Fruit fly (Drosophila melanogaster): ENCODE measurements around the gene CG31211.

DNA sequence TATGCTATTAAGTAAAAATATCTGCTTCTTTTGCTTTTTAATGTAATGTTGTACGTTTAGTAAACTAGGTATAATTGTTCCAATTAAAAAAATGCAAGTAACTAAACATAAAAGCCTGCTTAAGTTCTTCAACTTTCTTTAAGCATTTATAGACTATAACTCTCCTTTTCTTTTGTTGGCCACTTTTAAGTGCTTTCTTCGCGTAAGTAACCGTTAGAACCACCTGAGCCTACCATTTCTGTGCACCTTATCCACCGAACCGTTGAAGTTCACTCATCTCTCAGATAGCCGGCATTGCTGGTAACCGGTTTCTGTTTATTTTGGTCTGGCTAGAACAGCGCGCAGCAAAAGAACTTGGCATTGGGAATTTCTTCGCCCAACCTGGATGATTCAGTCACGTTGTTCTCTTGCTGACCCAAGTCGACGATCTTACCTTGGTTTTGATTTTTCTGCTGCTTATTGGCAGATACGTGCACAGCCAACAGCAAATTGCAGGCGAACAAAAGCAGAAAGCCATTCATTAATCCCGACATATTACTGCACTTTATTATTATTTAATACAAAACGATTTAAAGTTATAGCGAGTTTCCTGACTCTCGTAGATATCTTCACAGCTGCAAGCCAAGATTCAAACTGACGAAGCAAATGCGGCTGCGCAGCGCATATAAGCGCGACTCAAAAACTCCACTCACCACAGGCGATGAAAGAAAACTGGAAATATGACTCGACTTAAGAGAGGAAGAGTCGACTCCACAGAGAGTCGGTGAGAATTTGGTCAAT lies 27.3 kb downstream of the CG31211 start, which contains the start of gene CG10005:
- TF ChIP-seq Eip78C (GFP tag) (peak; percentile 77), Ets21C (GFP tag; optimal IDR thresholded peaks at IDR 0.05) (no peak)

Measured in whole organism, prepupa.